Worm (Caenorhabditis elegans): Measurements from ENCODE around the gene Y43C5A.2.

Gene Y43C5A.2

ce11 chrIV:10295084-10295483, 25.4 kb downstream of the Y43C5A.2 start, which contains the start of gene R09E10.13:
Gene R09E10.13 (minus strand): TSS chrIV:10295144.
- TF ChIP-seq ceh-22 (tag; optimal IDR thresholded peaks at IDR 0.05), result no peak
- no peak for TF ChIP-seq mec-3 (tag; optimal IDR thresholded peaks at IDR 0.05; ENCODE audit: borderline replicate concordance)
- no peak for TF ChIP-seq npax-4 (tag; optimal IDR thresholded peaks at IDR 0.05)
- no peak for TF ChIP-seq pag-3 (tag; optimal IDR thresholded peaks at IDR 0.05; ENCODE audit: borderline replicate concordance)
- no peak for TF ChIP-seq hlh-6 (tag; optimal IDR thresholded peaks at IDR 0.05)
- TF ChIP-seq K09A11.1 (tag; optimal IDR thresholded peaks at IDR 0.05; ENCODE audit: insufficient read depth), result no peak

ce11 chrIV:10296036-10296435, 26.4 kb downstream of the Y43C5A.2 start:
- TF ChIP-seq ceh-18 (tag; optimal IDR thresholded peaks at IDR 0.05), result no peak
- no peak for TF ChIP-seq K09A11.1 (tag; optimal IDR thresholded peaks at IDR 0.05; ENCODE audit: insufficient read depth)
- TF ChIP-seq ceh-48 (tag; optimal IDR thresholded peaks at IDR 0.05), result no peak
- no peak for TF ChIP-seq mec-3 (tag; optimal IDR thresholded peaks at IDR 0.05; ENCODE audit: borderline replicate concordance)
- no peak for TF ChIP-seq hlh-13 (GFP tag; optimal IDR thresholded peaks at IDR 0.05)
- TF ChIP-seq ama-1 (optimal IDR thresholded peaks at IDR 0.05), result no peak
- no peak for TF ChIP-seq zip-5 (tag; optimal IDR thresholded peaks at IDR 0.05)

ce11 chrIV:10302203-10302602, 32.5 kb downstream of the Y43C5A.2 start, which contains the start of gene R09E10.5:
Gene R09E10.5 (minus strand): TSS chrIV:10302303.
- TF ChIP-seq ceh-6 (GFP tag; optimal IDR thresholded peaks at IDR 0.05) (no peak), ceh-34 (tag; optimal IDR thresholded peaks at IDR 0.05) (no peak), ceh-48 (tag; optimal IDR thresholded peaks at IDR 0.05) (no peak), madf-2 (tag; optimal IDR thresholded peaks at IDR 0.05) (no peak), elt-4 (tag; optimal IDR thresholded peaks at IDR 0.05) (no peak), Y22D7AL.16 (tag; optimal IDR thresholded peaks at IDR 0.05) (no peak)

ce11 chrIV:10304383-10304782, 34.7 kb downstream of the Y43C5A.2 start:
- TF ChIP-seq ceh-24 (tag; optimal IDR thresholded peaks at IDR 0.05), result no peak
- TF ChIP-seq ahr-1 (tag; optimal IDR thresholded peaks at IDR 0.05), result no peak
- no peak for TF ChIP-seq tbx-2 (tag; optimal IDR thresholded peaks at IDR 0.05)
- peak; percentile 94 for TF ChIP-seq pax-1 (tag; optimal IDR thresholded peaks at IDR 0.05)
- no peak for TF ChIP-seq ceh-18 (tag; optimal IDR thresholded peaks at IDR 0.05)
- no peak for TF ChIP-seq eyg-1 (tag; optimal IDR thresholded peaks at IDR 0.05)
- no peak for TF ChIP-seq ets-4 (tag; optimal IDR thresholded peaks at IDR 0.05)

- no peak for TF ChIP-seq nhr-232 (tag; optimal IDR thresholded peaks at IDR 0.05)
- no peak for TF ChIP-seq lin-11 (tag; optimal IDR thresholded peaks at IDR 0.05)
- TF ChIP-seq sdc-2 (tag; optimal IDR thresholded peaks at IDR 0.05), result no peak
- no peak for TF ChIP-seq T23F11.4 (GFP tag; optimal IDR thresholded peaks at IDR 0.05)
- no peak for TF ChIP-seq ceh-6 (GFP tag; optimal IDR thresholded peaks at IDR 0.05)
- TF ChIP-seq che-1 (tag; optimal IDR thresholded peaks at IDR 0.05), result no peak
- no peak for TF ChIP-seq ceh-19 (GFP tag; optimal IDR thresholded peaks at IDR 0.05)
- no peak for TF ChIP-seq pha-2 (tag; optimal IDR thresholded peaks at IDR 0.05)
Measured at ce11 chrIV:10310329-10310728, 40.6 kb downstream of the Y43C5A.2 start, which contains the start of gene R09E10.8. Gene R09E10.8 (minus strand): TSS chrIV:10310429.

- TF ChIP-seq pax-1 (tag; optimal IDR thresholded peaks at IDR 0.05) (no peak), dmd-4 (tag; optimal IDR thresholded peaks at IDR 0.05; ENCODE audit: borderline replicate concordance) (no peak), unc-86 (tag; optimal IDR thresholded peaks at IDR 0.05) (no peak), ceh-31 (tag; optimal IDR thresholded peaks at IDR 0.05) (no peak), ceh-48 (tag; optimal IDR thresholded peaks at IDR 0.05) (no peak), lin-11 (tag; optimal IDR thresholded peaks at IDR 0.05) (no peak), lim-6 (tag; optimal IDR thresholded peaks at IDR 0.05) (no peak), sox-4 (tag; optimal IDR thresholded peaks at IDR 0.05) (no peak), eyg-1 (tag; optimal IDR thresholded peaks at IDR 0.05) (no peak), hlh-13 (GFP tag; optimal IDR thresholded peaks at IDR 0.05) (no peak), fkh-6 (tag; optimal IDR thresholded peaks at IDR 0.05) (no peak), ceh-22 (tag; optimal IDR thresholded peaks at IDR 0.05) (no peak), ceh-6 (GFP tag; optimal IDR thresholded peaks at IDR 0.05) (no peak)
Measured at ce11 chrIV:10311115-10311514, 41.4 kb downstream of the Y43C5A.2 start.
